Worm (Caenorhabditis elegans) whole organism, L3 larva: ENCODE measurements around the gene ZK813.4.
A peak's percentile ranks its signal among the peaks of the same experiment; 100 is the strongest.

ENCODE experiments used
- R02D3.7 ChIP-seq: fragments of 150-350 bp; optimal IDR thresholded peaks from 2 replicates; lab custom pipeline; 2014; ENCODE audit warnings: missing biosample characterization, missing genetic modification characterization
- aly-2 ChIP-seq: fragments of 150-350 bp; optimal IDR thresholded peaks from 2 replicates; lab custom pipeline; 2014; ENCODE audit warnings: missing biosample characterization, missing genetic modification characterization
- ceh-82 ChIP-seq: fragments of 150-350 bp; optimal IDR thresholded peaks from 2 replicates; lab custom pipeline; 2014; ENCODE audit warnings: missing biosample characterization, missing genetic modification characterization
- elt-1 ChIP-seq: fragments of 150-350 bp; optimal IDR thresholded peaks from 2 replicates; lab custom pipeline; 2014; ENCODE audit warnings: missing biosample characterization, missing genetic modification characterization
- fos-1 ChIP-seq: fragments of 150-350 bp; optimal IDR thresholded peaks from 2 replicates; lab custom pipeline; 2014; ENCODE audit warnings: missing biosample characterization, missing genetic modification characterization
- nhr-12 ChIP-seq: fragments of 150-350 bp; optimal IDR thresholded peaks from 2 replicates; lab custom pipeline; 2014; ENCODE audit warnings: missing biosample characterization, missing genetic modification characterization
- nhr-43 ChIP-seq: sonication (generic microtip); optimal IDR thresholded peaks from 2 replicates; lab custom pipeline; 2016; ENCODE audit warnings: mild to moderate bottlenecking, missing genetic modification characterization, missing compliant biosample characterization; ENCODE audit not compliant: poor library complexity, severe bottlenecking
- pha-4 ChIP-seq: fragments of 150-350 bp; optimal IDR thresholded peaks from 2 replicates; lab custom pipeline; 2014; ENCODE audit warnings: missing biosample characterization, missing genetic modification reagents, missing genetic modification characterization
- skn-1 ChIP-seq: fragments of 150-350 bp; optimal IDR thresholded peaks from 2 replicates; lab custom pipeline; 2014; ENCODE audit warnings: missing biosample characterization, missing genetic modification characterization
- snpc-4 ChIP-seq: fragments of 150-350 bp; optimal IDR thresholded peaks from 2 replicates; lab custom pipeline; 2014; ENCODE audit warnings: missing biosample characterization, missing genetic modification characterization
- unc-39 ChIP-seq: sonication (generic microtip); optimal IDR thresholded peaks from 4 replicates; lab custom pipeline; 2017; ENCODE audit warnings: missing biosample characterization, missing genetic modification characterization
- unc-62 ChIP-seq: fragments of 150-350 bp; sonication (generic microtip); optimal IDR thresholded peaks from 4 replicates; lab custom pipeline; 2014; ENCODE audit warnings: missing biosample characterization, missing genetic modification reagents, missing genetic modification characterization
- ztf-11 ChIP-seq: fragments of 150-350 bp; optimal IDR thresholded peaks from 2 replicates; lab custom pipeline; 2014; ENCODE audit warnings: missing biosample characterization, missing genetic modification characterization

ZK813.4 gene

ce11 chrX:3379114-3379513 is 50.8 kb downstream of the ZK813.4 start, which contains the start of gene sorf-1 (continued):
- TF ChIP-seq nhr-12 (tag; lab: Kevin White, UChicago) (no peak), fos-1 (no peak), ceh-82 (tag; lab: Kevin White, UChicago) (no peak), ztf-11 (no peak), aly-2 (tag; lab: Kevin White, UChicago) (no peak), nhr-43 (peak; percentile 18), R02D3.7 (no peak), pha-4 (tag; lab: Kevin White, UChicago) (peak; percentile 19), elt-1 (tag; lab: Kevin White, UChicago) (no peak), skn-1 (tag; lab: Kevin White, UChicago) (no peak), snpc-4 (tag; lab: Kevin White, UChicago) (no peak), unc-62 (no peak), unc-39 (no peak)
- TF ChIP-seq, all 47 proteins: peak for 9
